ENCODE assay signal across 5 worm cellular contexts in genomic region chrIII:4343070-4343469, ce11.
A peak's percentile ranks its signal among the peaks of the same experiment; 100 is the strongest.
TF ChIP-seq lines count a peak whose summit lies in the region.

Gene B0285.3, minus strand, starts transcription at chrIII:4343336.
Gene lcmt-1, plus strand, starts transcription at chrIII:4343446.

TF ChIP-seq in whole organism, L1 larva, 84 proteins besides CTCF, POLR2A, EP300 and RAD21 (continued from another document and continues in another):
- TF ChIP-seq hlh-4 (tag; optimal IDR thresholded peaks at IDR 0.05; lab: Kevin White, UChicago), result peak; percentile 42
- peak; percentile 67 for TF ChIP-seq xbp-1 (tag; optimal IDR thresholded peaks at IDR 0.05; lab: Kevin White, UChicago)
- TF ChIP-seq ceh-90 (tag; optimal IDR thresholded peaks at IDR 0.05; lab: Kevin White, UChicago), result peak; percentile 84
- no peak for TF ChIP-seq ztf-4 (tag; optimal IDR thresholded peaks at IDR 0.05; lab: Kevin White, UChicago)
- TF ChIP-seq mep-1 (tag; optimal IDR thresholded peaks at IDR 0.05; lab: Kevin White, UChicago), result peak; percentile 70
- TF ChIP-seq pax-3 (tag; optimal IDR thresholded peaks at IDR 0.05; lab: Kevin White, UChicago), result peak; percentile 12
- TF ChIP-seq lin-39 (tag; optimal IDR thresholded peaks at IDR 0.05; lab: Kevin White, UChicago), result no peak
- no peak for TF ChIP-seq egl-27 (tag; optimal IDR thresholded peaks at IDR 0.05; lab: Kevin White, UChicago)
- peak; percentile 75 for TF ChIP-seq fkh-4 (tag; optimal IDR thresholded peaks at IDR 0.05; lab: Kevin White, UChicago; ENCODE audit: borderline replicate concordance)
- no peak for TF ChIP-seq fos-1 (tag; optimal IDR thresholded peaks at IDR 0.05; lab: Kevin White, UChicago)
- peak; percentile 24 for TF ChIP-seq F16B12.6 (tag; optimal IDR thresholded peaks at IDR 0.05; lab: Kevin White, UChicago)
- no peak for TF ChIP-seq alr-1 (tag; optimal IDR thresholded peaks at IDR 0.05; lab: Kevin White, UChicago; ENCODE audit: borderline replicate concordance)
- TF ChIP-seq zag-1 (tag; optimal IDR thresholded peaks at IDR 0.05; lab: Kevin White, UChicago), result no peak
- TF ChIP-seq sup-37 (GFP tag; optimal IDR thresholded peaks at IDR 0.05; lab: Kevin White, UChicago), result no peak
- no peak for TF ChIP-seq C16A3.4 (tag; optimal IDR thresholded peaks at IDR 0.05; lab: Kevin White, UChicago)
- TF ChIP-seq isw-1 (GFP tag; IDR thresholded peaks at IDR 0.05; lab: Robert Waterston, UW), result peak; percentile 5; the same call in 1 of the 2 replicates
- peak; percentile 73 for TF ChIP-seq nhr-71 (tag; optimal IDR thresholded peaks at IDR 0.05; lab: Kevin White, UChicago)
- TF ChIP-seq nhr-90 (tag; optimal IDR thresholded peaks at IDR 0.05; lab: Kevin White, UChicago; ENCODE audit: poor library complexity), result peak; percentile 70
- peak; percentile 31 to 50 for TF ChIP-seq lin-35 (GFP tag; optimal IDR thresholded peaks at IDR 0.05; lab: Kevin White, UChicago)
- TF ChIP-seq snu-23 (GFP tag; optimal IDR thresholded peaks at IDR 0.05; lab: Kevin White, UChicago), result peak; percentile 68
- TF ChIP-seq efl-1 (optimal IDR thresholded peaks at IDR 0.05; lab: Kevin White, UChicago), result peak; percentile 37 to 63
- TF ChIP-seq efl-1 (GFP tag; optimal IDR thresholded peaks at IDR 0.05 in 1 of 2; lab: Kevin White, UChicago), result peak; percentile 63 to 95
- TF ChIP-seq nhr-12 (tag; optimal IDR thresholded peaks at IDR 0.05; lab: Kevin White, UChicago), result no peak
- no peak for TF ChIP-seq mef-2 (tag; optimal IDR thresholded peaks at IDR 0.05; lab: Kevin White, UChicago)
- peak; percentile 3 for TF ChIP-seq lin-15B (tag; optimal IDR thresholded peaks at IDR 0.05; lab: Kevin White, UChicago)
- TF ChIP-seq unc-62 (GFP tag; optimal IDR thresholded peaks at IDR 0.05; lab: Kevin White, UChicago), result no peak

TF ChIP-seq in whole organism, L2 larva, 48 proteins besides CTCF, POLR2A, EP300 and RAD21 (continued from another document):
- TF ChIP-seq nhr-25 (tag; optimal IDR thresholded peaks at IDR 0.05; lab: Kevin White, UChicago) (peak; percentile 29), ZK546.5 (tag; optimal IDR thresholded peaks at IDR 0.05; lab: Kevin White, UChicago) (no peak), sma-3 (GFP tag; optimal IDR thresholded peaks at IDR 0.05; lab: Kevin White, UChicago) (peak; percentile 39), ztf-11 (tag; optimal IDR thresholded peaks at IDR 0.05; lab: Kevin White, UChicago) (no peak), unc-55 (GFP tag; optimal IDR thresholded peaks at IDR 0.05; lab: Kevin White, UChicago) (peak; percentile 40), gmeb-1 (tag; optimal IDR thresholded peaks at IDR 0.05; lab: Kevin White, UChicago) (peak; percentile 54), sem-4 (tag; optimal IDR thresholded peaks at IDR 0.05; lab: Kevin White, UChicago) (no peak), snpc-4 (tag; optimal IDR thresholded peaks at IDR 0.05; lab: Kevin White, UChicago) (no peak), ztf-1 (GFP tag; conservative IDR thresholded peaks at IDR 0.05; lab: Robert Waterston, UW) (no peak), alr-1 (tag; optimal IDR thresholded peaks at IDR 0.05; lab: Kevin White, UChicago) (no peak), ztf-4 (tag; optimal IDR thresholded peaks at IDR 0.05; lab: Kevin White, UChicago) (no peak)

TF ChIP-seq in whole organism, L3 larva, 47 proteins besides CTCF, POLR2A, EP300 and RAD21 (continued from another document):
- TF ChIP-seq pha-4 (tag; optimal IDR thresholded peaks at IDR 0.05; lab: Kevin White, UChicago) (peak; percentile 42), unc-62 (GFP tag; optimal IDR thresholded peaks at IDR 0.05; lab: Kevin White, UChicago) (no peak), mdl-1 (tag; optimal IDR thresholded peaks at IDR 0.05; lab: Kevin White, UChicago) (no peak), ceh-28 (tag; optimal IDR thresholded peaks at IDR 0.05; lab: Kevin White, UChicago) (no peak), aly-2 (tag; optimal IDR thresholded peaks at IDR 0.05; lab: Kevin White, UChicago) (no peak), jun-1 (tag; optimal IDR thresholded peaks at IDR 0.05; lab: Kevin White, UChicago) (no peak), nhr-43 (tag; optimal IDR thresholded peaks at IDR 0.05; lab: Kevin White, UChicago; ENCODE audit: poor library complexity, severe bottlenecking) (peak; percentile 40), R02D3.7 (tag; optimal IDR thresholded peaks at IDR 0.05; lab: Kevin White, UChicago) (no peak)

TF ChIP-seq in whole organism, L4 larva, 104 proteins besides CTCF, POLR2A, EP300 and RAD21 (continued from another document):
- TF ChIP-seq dpl-1 (GFP tag; optimal IDR thresholded peaks at IDR 0.05; lab: Kevin White, UChicago) (peak; percentile 55), unc-130 (GFP tag; optimal IDR thresholded peaks at IDR 0.05; lab: Kevin White, UChicago) (peak; percentile 72), zip-2 (tag; optimal IDR thresholded peaks at IDR 0.05; lab: Kevin White, UChicago) (no peak), hlh-11 (tag; optimal IDR thresholded peaks at IDR 0.05; lab: Kevin White, UChicago) (no peak), ZK337.2 (GFP tag; IDR thresholded peaks at IDR 0.05; lab: Robert Waterston, UW) (peak; percentile 60; the same call in 1 of the 2 replicates), hmg-1.1 (GFP tag; IDR thresholded peaks at IDR 0.05; lab: Robert Waterston, UW) (no peak), unc-39 (tag; optimal IDR thresholded peaks at IDR 0.05; lab: Kevin White, UChicago) (no peak), aha-1 (tag; lab: Kevin White, UChicago) (peak; percentile 72), hif-1 (tag; optimal IDR thresholded peaks at IDR 0.05; lab: Kevin White, UChicago) (peak in 1 of 2 experiments; percentile 70), unc-62 (GFP tag; optimal IDR thresholded peaks at IDR 0.05 in 1 of 2; lab: Kevin White, UChicago) (peak in 1 of 2 experiments; percentile 84), unc-62 (tag; optimal IDR thresholded peaks at IDR 0.05; lab: Kevin White, UChicago) (no peak), nhr-102 (tag; optimal IDR thresholded peaks at IDR 0.05; lab: Kevin White, UChicago) (no peak), pqm-1 (tag; optimal IDR thresholded peaks at IDR 0.05; lab: Kevin White, UChicago) (no peak), lsy-2 (tag; optimal IDR thresholded peaks at IDR 0.05; lab: Kevin White, UChicago) (peak in 1 of 2 experiments; percentile 66), mxl-2 (GFP tag; conservative IDR thresholded peaks at IDR 0.05; lab: Robert Waterston, UW) (no peak)

TF ChIP-seq in whole organism, late embryonic, 69 proteins besides CTCF, POLR2A, EP300 and RAD21 (continued from another document):
- no peak for TF ChIP-seq ceh-14 (tag; optimal IDR thresholded peaks at IDR 0.05; lab: Kevin White, UChicago)
- peak; percentile 80 for TF ChIP-seq ceh-2 (tag; optimal IDR thresholded peaks at IDR 0.05; lab: Kevin White, UChicago)
- TF ChIP-seq ceh-45 (GFP tag; IDR thresholded peaks at IDR 0.05; lab: Robert Waterston, UW), result no peak
- no peak for TF ChIP-seq pros-1 (tag; optimal IDR thresholded peaks at IDR 0.05; lab: Kevin White, UChicago)
- no peak for TF ChIP-seq nfya-1 (tag; optimal IDR thresholded peaks at IDR 0.05; lab: Kevin White, UChicago)
- peak; percentile 35 for TF ChIP-seq ref-2 (tag; optimal IDR thresholded peaks at IDR 0.05; lab: Kevin White, UChicago)
- no peak for TF ChIP-seq ztf-16 (tag; optimal IDR thresholded peaks at IDR 0.05; lab: Kevin White, UChicago)
- TF ChIP-seq unc-86 (tag; optimal IDR thresholded peaks at IDR 0.05; lab: Kevin White, UChicago), result no peak
- no peak for TF ChIP-seq hlh-6 (tag; optimal IDR thresholded peaks at IDR 0.05; lab: Kevin White, UChicago)
- TF ChIP-seq ttx-3 (tag; optimal IDR thresholded peaks at IDR 0.05; lab: Kevin White, UChicago), result no peak
- TF ChIP-seq ceh-31 (tag; optimal IDR thresholded peaks at IDR 0.05; lab: Kevin White, UChicago), result peak; percentile 77
- TF ChIP-seq pat-9 (tag; optimal IDR thresholded peaks at IDR 0.05; lab: Kevin White, UChicago), result no peak
- TF ChIP-seq C08G9.2 (tag; optimal IDR thresholded peaks at IDR 0.05; lab: Kevin White, UChicago), result peak; percentile 84
- TF ChIP-seq mec-3 (tag; optimal IDR thresholded peaks at IDR 0.05; lab: Kevin White, UChicago; ENCODE audit: borderline replicate concordance), result no peak
TF ChIP-seq in whole organism, late embryonic: peak in this region for 12.
